Fruit fly (Drosophila melanogaster) whole organism, pupa: ENCODE results near the gene CG9547.

Experiments used
- CG8159 ChIP-seq: fragments of 200-800 bp; sonication (Bioruptor generic); optimal IDR thresholded peaks from 3 replicates; lab custom pipeline; 2018; ENCODE audit warnings: missing biosample characterization, mild to moderate bottlenecking, missing genetic modification characterization, moderate library complexity
- CG8301 ChIP-seq: fragments of 200-800 bp; sonication (Bioruptor generic); optimal IDR thresholded peaks from 2 replicates; lab custom pipeline; 2018; ENCODE audit warnings: missing biosample characterization, mild to moderate bottlenecking, missing genetic modification characterization
- Ets98B ChIP-seq: fragments of 200-800 bp; sonication (Bioruptor generic); IDR thresholded peaks from 2 replicates; pipeline ENCODE4 v1.3.6; 2022; ENCODE audit warnings: missing biosample characterization, missing genetic modification characterization

DNA sequence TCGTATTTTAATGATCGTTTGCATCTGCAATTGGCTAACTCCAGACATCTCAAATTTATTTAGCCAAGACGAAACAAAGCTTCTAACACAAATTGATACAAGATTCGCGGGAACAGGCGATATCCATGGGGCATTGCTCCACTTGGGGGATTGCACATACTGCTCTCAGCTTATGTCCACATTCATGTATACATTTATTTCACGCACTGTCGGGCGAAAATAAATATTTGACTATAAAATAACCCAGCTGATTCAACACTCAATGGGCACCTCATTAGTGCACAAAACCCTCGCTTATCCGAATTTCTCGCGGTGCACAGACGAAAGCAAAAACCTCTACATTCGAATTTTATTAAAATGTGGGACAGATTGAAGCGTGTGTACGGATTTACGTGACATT lies 32.8 kb downstream of the CG9547 start:
- TF ChIP-seq CG8301 (tag; lab: Kevin White, UChicago) (no peak), Ets98B (no peak), CG8159 (tag; lab: Kevin White, UChicago) (no peak)
